Fruit fly (Drosophila melanogaster) whole organism, pupa: ENCODE measurements around the gene mew.

Source experiments
- CG15710 ChIP-seq: fragments of 200-800 bp; sonication (Bioruptor generic); optimal IDR thresholded peaks from 2 replicates; lab custom pipeline; 2018; ENCODE audit warnings: missing biosample characterization, mild to moderate bottlenecking, missing genetic modification characterization, moderate library complexity
- CG32121 ChIP-seq: fragments of 200-800 bp; sonication (Bioruptor generic); IDR thresholded peaks from 2 replicates; pipeline ENCODE4 v1.3.6; 2022; ENCODE audit warnings: missing biosample characterization, missing genetic modification characterization
- CG34367 ChIP-seq: fragments of 200-800 bp; sonication (Bioruptor generic); optimal IDR thresholded peaks from 2 replicates; lab custom pipeline; 2018; ENCODE audit warnings: missing biosample characterization, mild to moderate bottlenecking, missing genetic modification characterization
- CG4496 ChIP-seq: fragments of 200-800 bp; sonication (Bioruptor generic); IDR thresholded peaks from 3 replicates; pipeline ENCODE4 v1.3.6; 2022; ENCODE audit warnings: missing biosample characterization, missing genetic modification characterization
- CG8301 ChIP-seq: fragments of 200-800 bp; sonication (Bioruptor generic); optimal IDR thresholded peaks from 2 replicates; lab custom pipeline; 2018; ENCODE audit warnings: missing biosample characterization, mild to moderate bottlenecking, missing genetic modification characterization
- CG9948 ChIP-seq: fragments of 200-800 bp; sonication (Bioruptor generic); optimal IDR thresholded peaks from 2 replicates; lab custom pipeline; 2018; ENCODE audit warnings: missing biosample characterization, mild to moderate bottlenecking, missing genetic modification characterization, moderate library complexity
- D1 ChIP-seq: fragments of 200-800 bp; sonication (Bioruptor generic); optimal IDR thresholded peaks from 2 replicates; lab custom pipeline; 2018; ENCODE audit warnings: missing biosample characterization, mild to moderate bottlenecking, missing genetic modification characterization, moderate library complexity
- EcR ChIP-seq: fragments of 200-800 bp; sonication (Bioruptor generic); optimal IDR thresholded peaks from 3 replicates; lab custom pipeline; 2019; ENCODE audit warnings: missing biosample characterization, missing genetic modification characterization, mild to moderate bottlenecking, moderate library complexity, missing genetic modification reagents
- Ets98B ChIP-seq: fragments of 200-800 bp; sonication (Bioruptor generic); IDR thresholded peaks from 2 replicates; pipeline ENCODE4 v1.3.6; 2022; ENCODE audit warnings: missing biosample characterization, missing genetic modification characterization
- Pif1A ChIP-seq: fragments of 200-800 bp; sonication (Bioruptor generic); optimal IDR thresholded peaks from 3 replicates; lab custom pipeline; 2016; ENCODE audit warnings: missing biosample characterization, missing genetic modification characterization
- fd96Ca ChIP-seq: fragments of 200-800 bp; sonication (Bioruptor generic); IDR thresholded peaks from 3 replicates; pipeline ENCODE4 v1.3.6; 2022; ENCODE audit warnings: missing biosample characterization, missing genetic modification characterization

DNA sequence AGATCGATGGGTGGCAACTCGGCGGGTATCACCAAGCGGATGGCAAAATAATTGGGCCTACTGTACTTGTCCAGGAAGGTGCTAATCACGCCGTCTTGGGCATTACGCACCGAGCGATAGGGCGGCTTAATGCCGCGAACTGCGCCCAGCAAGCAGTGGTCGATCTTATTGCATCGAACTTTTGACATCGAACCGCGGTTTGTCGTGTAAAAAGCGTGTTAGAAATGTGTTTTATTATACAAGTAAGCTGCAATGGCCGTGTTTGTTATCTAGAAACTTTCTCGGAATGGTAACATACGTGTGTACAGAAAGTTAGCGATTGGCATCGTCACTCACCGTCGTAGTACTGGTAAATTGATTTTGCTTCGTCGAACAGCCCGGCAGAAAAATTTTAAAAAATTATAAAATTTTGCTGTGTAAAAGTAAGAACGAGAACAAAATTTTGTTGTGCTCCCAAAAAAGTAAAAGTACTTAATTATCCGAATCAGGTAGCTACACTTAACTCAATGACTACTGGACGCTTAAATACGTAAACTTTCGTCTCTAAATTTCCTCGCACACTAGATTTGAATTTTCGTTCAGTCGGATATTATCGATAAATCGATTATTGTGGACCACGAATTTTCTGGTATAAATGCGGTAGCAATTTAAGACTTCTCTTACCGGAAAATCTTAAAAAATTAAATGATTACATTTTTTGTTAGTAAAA is at the start of gene mew, which contains the start of gene CG15742:
- TF ChIP-seq EcR (no peak), CG8301 (tag; lab: Kevin White, UChicago) (no peak), CG32121 (GFP tag; lab: Robert Waterston, UW) (no peak; the same call in 1 of the 2 replicates), CG9948 (no peak), D1 (tag; lab: Kevin White, UChicago) (no peak), CG15710 (tag; lab: Kevin White, UChicago) (no peak), CG34367 (tag; lab: Kevin White, UChicago) (no peak), Pif1A (no peak), CG4496 (no peak), fd96Ca (GFP tag; lab: Robert Waterston, UW) (no peak), Ets98B (GFP tag; lab: Robert Waterston, UW) (no peak)
